Fruit fly (Drosophila melanogaster) whole organism, prepupa: ENCODE measurements around the gene slmo.

Experiments used
- CG10631 ChIP-seq: fragments of 200-800 bp; sonication (Bioruptor generic); optimal IDR thresholded peaks from 2 replicates; lab custom pipeline; 2016; ENCODE audit warnings: missing biosample characterization, missing genetic modification characterization
- CG10669 ChIP-seq: fragments of 200-800 bp; sonication (Bioruptor generic); optimal IDR thresholded peaks from 3 replicates; lab custom pipeline; 2018; ENCODE audit warnings: missing biosample characterization, mild to moderate bottlenecking, missing genetic modification characterization, moderate library complexity
- CG11294 ChIP-seq: fragments of 200-800 bp; sonication (Bioruptor generic); IDR thresholded peaks from 2 replicates; pipeline ENCODE4 v1.3.6; 2022; ENCODE audit warnings: missing biosample characterization, missing genetic modification characterization
- CG11902 ChIP-seq: fragments of 200-800 bp; sonication (Bioruptor generic); optimal IDR thresholded peaks from 3 replicates; lab custom pipeline; 2016; ENCODE audit warnings: missing biosample characterization, missing genetic modification characterization
- CG1621 ChIP-seq: fragments of 200-800 bp; sonication (Bioruptor generic); optimal IDR thresholded peaks from 3 replicates; lab custom pipeline; 2018; ENCODE audit warnings: missing biosample characterization, mild to moderate bottlenecking, missing genetic modification characterization
- CG34406 ChIP-seq: fragments of 200-800 bp; sonication (Bioruptor generic); optimal IDR thresholded peaks from 3 replicates; lab custom pipeline; 2016; ENCODE audit warnings: missing biosample characterization, missing genetic modification characterization
- CG4318 ChIP-seq: fragments of 200-800 bp; sonication (Bioruptor generic); optimal IDR thresholded peaks from 3 replicates; lab custom pipeline; 2017; ENCODE audit warnings: missing biosample characterization, mild to moderate bottlenecking, missing genetic modification characterization
- CG6163 ChIP-seq: fragments of 200-800 bp; sonication (Bioruptor generic); IDR thresholded peaks from 3 replicates; pipeline ENCODE4 v1.3.6; 2022; ENCODE audit warnings: missing biosample characterization, missing genetic modification characterization
- CG6276 ChIP-seq: fragments of 200-800 bp; sonication (Bioruptor generic); optimal IDR thresholded peaks from 2 replicates; lab custom pipeline; 2017; ENCODE audit warnings: missing biosample characterization, mild to moderate bottlenecking, missing genetic modification characterization
- CG6792 ChIP-seq: fragments of 200-800 bp; sonication (Bioruptor generic); optimal IDR thresholded peaks from 3 replicates; lab custom pipeline; 2016; ENCODE audit warnings: missing biosample characterization, missing genetic modification characterization
- CG7368 ChIP-seq: fragments of 200-800 bp; sonication (Bioruptor generic); optimal IDR thresholded peaks from 3 replicates; lab custom pipeline; 2016; ENCODE audit warnings: missing biosample characterization, missing genetic modification characterization
- CG8319 ChIP-seq: fragments of 200-800 bp; sonication (Bioruptor generic); optimal IDR thresholded peaks from 3 replicates; lab custom pipeline; 2016; ENCODE audit warnings: missing biosample characterization, missing genetic modification characterization
- CG8632 ChIP-seq: fragments of 200-800 bp; sonication (Bioruptor generic); optimal IDR thresholded peaks from 3 replicates; lab custom pipeline; 2016; ENCODE audit warnings: missing biosample characterization, missing genetic modification characterization
- CG9139 ChIP-seq: fragments of 200-800 bp; sonication (Bioruptor generic); optimal IDR thresholded peaks from 3 replicates; lab custom pipeline; 2017; ENCODE audit warnings: missing biosample characterization, mild to moderate bottlenecking, missing genetic modification characterization
- Eip93F ChIP-seq: fragments of 200-800 bp; sonication (Bioruptor generic); optimal IDR thresholded peaks from 2 replicates; lab custom pipeline; 2016; ENCODE audit warnings: missing biosample characterization, mild to moderate bottlenecking, missing genetic modification characterization
- Ets21C ChIP-seq: fragments of 200-800 bp; sonication (Bioruptor generic); optimal IDR thresholded peaks from 3 replicates; lab custom pipeline; 2016; ENCODE audit warnings: missing biosample characterization, missing genetic modification characterization
- Ets96B ChIP-seq: fragments of 200-800 bp; optimal IDR thresholded peaks from 2 replicates; lab custom pipeline; 2019; ENCODE audit warnings: missing biosample characterization, mild to moderate bottlenecking, missing genetic modification characterization, moderate library complexity
- Gug ChIP-seq: fragments of 200-800 bp; sonication (Bioruptor generic); IDR thresholded peaks from 2 replicates; pipeline ENCODE4 v1.3.6; 2022; ENCODE audit warnings: missing biosample characterization, missing genetic modification characterization
- Hr38 ChIP-seq: sonication (Bioruptor generic); optimal IDR thresholded peaks from 2 replicates; lab custom pipeline; 2016; ENCODE audit warnings: missing biosample characterization, missing genetic modification characterization
- Hr39 ChIP-seq: fragments of 200-800 bp; sonication (Bioruptor generic); optimal IDR thresholded peaks from 2 replicates; lab custom pipeline; 2016; ENCODE audit warnings: missing biosample characterization, missing genetic modification characterization
- Hr4 ChIP-seq: fragments of 200-800 bp; sonication (Bioruptor generic); optimal IDR thresholded peaks from 3 replicates; lab custom pipeline; 2016; ENCODE audit warnings: missing biosample characterization, missing genetic modification characterization
- Lpt ChIP-seq: fragments of 200-800 bp; sonication (Bioruptor generic); optimal IDR thresholded peaks from 3 replicates; lab custom pipeline; 2016; ENCODE audit warnings: missing biosample characterization, missing genetic modification characterization
- Met ChIP-seq: fragments of 200-800 bp; sonication (Bioruptor generic); optimal IDR thresholded peaks from 3 replicates; lab custom pipeline; 2016; ENCODE audit warnings: missing biosample characterization, missing genetic modification characterization
- OdsH ChIP-seq: fragments of 200-800 bp; sonication (Bioruptor generic); optimal IDR thresholded peaks from 3 replicates; lab custom pipeline; 2016; ENCODE audit warnings: missing biosample characterization, missing genetic modification characterization
- Sox15 ChIP-seq: fragments of 200-800 bp; sonication (Bioruptor generic); optimal IDR thresholded peaks from 3 replicates; lab custom pipeline; 2016; ENCODE audit warnings: missing biosample characterization, missing genetic modification characterization
- cyc ChIP-seq: fragments of 200-800 bp; sonication (Bioruptor generic); optimal IDR thresholded peaks from 3 replicates; lab custom pipeline; 2016; ENCODE audit warnings: missing biosample characterization, missing genetic modification characterization
- fd85E ChIP-seq: fragments of 200-800 bp; sonication (Bioruptor generic); optimal IDR thresholded peaks from 3 replicates; lab custom pipeline; 2016; ENCODE audit warnings: missing biosample characterization, missing genetic modification characterization
- pdm3 ChIP-seq: fragments of 200-800 bp; sonication (Bioruptor generic); optimal IDR thresholded peaks from 3 replicates; lab custom pipeline; 2016; ENCODE audit warnings: missing biosample characterization, missing genetic modification characterization
- salr ChIP-seq, 2 experiments: fragments of 200-800 bp; sonication (Bioruptor generic); optimal IDR thresholded peaks; 3 replicates each; lab custom pipeline; 2016 to 2018; ENCODE audit warnings: missing biosample characterization in 2 of 2, missing genetic modification characterization in 2 of 2, mild to moderate bottlenecking in 1 of 2
- ss ChIP-seq, 2 experiments: fragments of 200-800 bp; sonication (Bioruptor generic); optimal IDR thresholded peaks; 2 replicates in 1 of 2; 3 replicates in 1 of 2; lab custom pipeline; 2017 to 2018; ENCODE audit warnings: mild to moderate bottlenecking in 2 of 2, missing biosample characterization in 2 of 2, missing genetic modification characterization in 2 of 2, moderate library complexity in 1 of 2
- topi ChIP-seq: fragments of 200-800 bp; sonication (Bioruptor generic); optimal IDR thresholded peaks from 3 replicates; lab custom pipeline; 2016; ENCODE audit warnings: missing biosample characterization, missing genetic modification characterization
- vri ChIP-seq: fragments of 200-800 bp; sonication (Bioruptor generic); optimal IDR thresholded peaks from 3 replicates; lab custom pipeline; 2016; ENCODE audit warnings: missing biosample characterization, mild to moderate bottlenecking, missing genetic modification characterization

slmo gene

dm6 chr2L:6019352-6020131 is 29.0 kb downstream of the slmo start, which contains the start of gene H2.0 (continued):
- TF ChIP-seq CG9139 (GFP tag; lab: Kevin White, UChicago) (peak; percentile 44), Eip93F (no peak), CG10631 (GFP tag; lab: Kevin White, UChicago) (peak; percentile 71), Ets96B (tag; lab: Kevin White, UChicago) (peak; percentile 70), CG11294 (GFP tag; lab: Robert Waterston, UW) (no peak), CG6276 (GFP tag; lab: Kevin White, UChicago) (peak; percentile 59), Hr4 (GFP tag; lab: Kevin White, UChicago) (peak; percentile 50), CG6163 (peak; percentile 51; the same call in 1 of the 3 replicates), CG11902 (peak; percentile 50), ss (GFP tag; optimal IDR thresholded peaks at IDR 0.05; lab: Kevin White, UChicago) (peak; percentile 31 to 72), OdsH (GFP tag; lab: Kevin White, UChicago) (peak; percentile 73), topi (GFP tag; lab: Kevin White, UChicago) (peak; percentile 78), Met (GFP tag; lab: Kevin White, UChicago) (peak; percentile 68), CG1621 (tag; lab: Kevin White, UChicago) (peak; percentile 25), Hr39 (GFP tag; lab: Kevin White, UChicago) (peak; percentile 68), cyc (GFP tag; lab: Kevin White, UChicago) (peak; percentile 64), CG8632 (GFP tag; lab: Kevin White, UChicago) (peak; percentile 55), Hr38 (GFP tag; lab: Kevin White, UChicago) (no peak), CG34406 (GFP tag; lab: Kevin White, UChicago) (peak; percentile 58), Gug (GFP tag; lab: Robert Waterston, UW) (no peak), CG7368 (GFP tag; lab: Kevin White, UChicago) (peak; percentile 3), CG4318 (GFP tag; lab: Kevin White, UChicago) (peak; percentile 43)

- TF ChIP-seq salr (GFP tag; optimal IDR thresholded peaks at IDR 0.05; lab: Kevin White, UChicago) (no peak), Ets21C (GFP tag; lab: Kevin White, UChicago) (no peak), CG6792 (GFP tag; lab: Kevin White, UChicago) (no peak), CG8319 (GFP tag; lab: Kevin White, UChicago) (no peak)
These were observed 35.5 kb downstream of the slmo start for dm6 chr2L:6013071-6013417.

- TF ChIP-seq Sox15 (no peak), CG11902 (no peak), fd85E (GFP tag; lab: Kevin White, UChicago) (no peak), vri (no peak), CG10669 (GFP tag; lab: Kevin White, UChicago) (no peak), CG1621 (tag; lab: Kevin White, UChicago) (no peak), pdm3 (GFP tag; lab: Kevin White, UChicago) (no peak), Ets21C (GFP tag; lab: Kevin White, UChicago) (no peak), Lpt (GFP tag; lab: Kevin White, UChicago) (no peak), CG10631 (GFP tag; lab: Kevin White, UChicago) (no peak)
These were observed 36.0 kb downstream of the slmo start, which contains the start of gene CG9098 for dm6 chr2L:6012303-6013070. Gene CG9098 (minus strand): TSS chr2L:6012338.
